Fruit fly (Drosophila melanogaster) whole organism: Measurements from ENCODE around the gene CG15879.

Source experiments
- CG8478 ChIP-seq: fragments of >200 bp; optimal IDR thresholded peaks from 2 replicates; lab custom pipeline; 2018; ENCODE audit warnings: inconsistent platforms
- Dll ChIP-seq: fragments of >200 bp; optimal IDR thresholded peaks from 2 replicates; lab custom pipeline; 2017
- EcR ChIP-seq, 2 experiments: fragments of >200 bp; optimal IDR thresholded peaks; 2 replicates each; lab custom pipeline; 2017; ENCODE audit warnings: missing biosample characterization in 2 of 2, missing genetic modification characterization in 2 of 2, missing genetic modification reagents in 2 of 2
- pan ChIP-seq: fragments of >200 bp; optimal IDR thresholded peaks from 2 replicates; lab custom pipeline; 2017
- psq ChIP-seq: fragments of >200 bp; optimal IDR thresholded peaks from 2 replicates; lab custom pipeline; 2017
- usp ChIP-seq: fragments of >200 bp; optimal IDR thresholded peaks from 2 replicates; lab custom pipeline; 2017; ENCODE audit warnings: missing biosample characterization, missing genetic modification characterization, mixed read lengths

Gene CG15879

dm6 chr3L:2122333-2122732 is 46.6 kb downstream of the CG15879 start:
- no peak for TF ChIP-seq pan (lab: Kevin White, UChicago)
- no peak for TF ChIP-seq Dll
- TF ChIP-seq CG8478 (lab: Kevin White, UChicago) = no peak
- no peak for TF ChIP-seq usp (GFP tag; lab: Kevin White, UChicago)
- no peak for TF ChIP-seq psq (lab: Kevin White, UChicago)
- no peak for TF ChIP-seq EcR (GFP tag; optimal IDR thresholded peaks at IDR 0.05; lab: Kevin White, UChicago)

DNA sequence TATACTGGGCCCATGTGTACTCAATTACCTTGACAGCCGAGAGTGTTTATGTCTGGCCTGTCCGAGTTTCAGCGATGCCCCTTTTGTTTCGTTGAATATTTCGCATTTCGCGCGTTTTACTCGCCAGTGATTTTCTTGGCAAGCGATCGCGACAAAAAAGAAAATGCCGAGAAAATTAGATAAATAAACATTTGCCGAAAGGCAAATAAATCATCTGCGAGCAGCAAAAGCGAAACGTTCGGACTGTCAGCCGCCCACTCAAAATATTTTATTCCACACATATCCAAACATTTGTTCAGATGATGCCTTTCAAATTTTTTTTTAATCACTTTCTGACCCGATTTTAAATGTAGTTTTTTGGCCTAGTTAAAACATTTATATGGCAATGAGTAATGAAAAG is 47.2 kb downstream of the CG15879 start:
- TF ChIP-seq psq (lab: Kevin White, UChicago) (no peak), pan (lab: Kevin White, UChicago) (no peak), Dll (no peak), EcR (GFP tag; optimal IDR thresholded peaks at IDR 0.05; lab: Kevin White, UChicago) (no peak), CG8478 (lab: Kevin White, UChicago) (no peak), usp (GFP tag; lab: Kevin White, UChicago) (no peak)

DNA sequence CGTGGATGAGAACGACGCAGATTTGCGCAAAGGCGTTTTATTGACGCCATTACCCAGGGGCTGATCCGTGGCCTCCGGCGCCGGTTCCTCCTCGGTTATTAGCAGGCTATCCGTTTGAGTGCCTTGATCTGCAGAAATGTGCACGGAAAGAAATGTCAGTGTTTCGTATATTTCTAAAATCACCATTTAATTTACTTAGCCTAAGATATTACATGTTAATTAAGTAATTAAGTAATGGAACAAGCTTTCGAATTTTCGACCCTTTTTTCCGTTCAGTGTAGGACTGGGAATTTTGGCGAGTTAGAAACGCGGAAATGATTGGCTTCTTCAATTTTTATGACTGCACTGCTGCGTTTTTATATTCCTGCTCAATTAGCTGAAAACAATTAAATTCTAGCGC is 49.9 kb downstream of the CG15879 start:
- TF ChIP-seq pan (lab: Kevin White, UChicago) (no peak), CG8478 (lab: Kevin White, UChicago) (no peak), EcR (GFP tag; optimal IDR thresholded peaks at IDR 0.05; lab: Kevin White, UChicago) (no peak), Dll (no peak), usp (GFP tag; lab: Kevin White, UChicago) (no peak), psq (lab: Kevin White, UChicago) (no peak)

DNA sequence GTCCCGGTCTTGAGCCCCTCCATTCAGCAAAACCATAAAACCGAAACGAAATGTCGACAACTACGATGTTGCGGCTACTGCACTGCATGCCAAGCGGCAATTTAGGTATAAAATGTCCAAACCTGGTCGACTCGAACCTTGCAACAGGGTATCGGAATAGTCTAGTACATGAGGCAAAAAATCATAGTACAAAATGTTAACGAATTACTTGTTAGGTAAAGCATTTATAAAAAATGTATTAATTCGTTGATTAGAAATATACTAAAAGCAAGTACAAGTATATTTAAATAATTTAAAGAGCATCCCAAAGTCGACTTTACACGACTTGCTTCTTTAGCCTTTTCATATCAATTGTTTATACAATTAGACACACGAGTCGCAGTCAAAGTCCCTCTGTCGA is 50.9 kb downstream of the CG15879 start:
- TF ChIP-seq pan (lab: Kevin White, UChicago) = no peak
- TF ChIP-seq CG8478 (lab: Kevin White, UChicago) = no peak
- no peak for TF ChIP-seq EcR (GFP tag; optimal IDR thresholded peaks at IDR 0.05; lab: Kevin White, UChicago)
- TF ChIP-seq usp (GFP tag; lab: Kevin White, UChicago) = no peak
- no peak for TF ChIP-seq Dll
- no peak for TF ChIP-seq psq (lab: Kevin White, UChicago)
